Worm (Caenorhabditis elegans) whole organism, L2 larva: ENCODE measurements around the gene arrd-28.

ENCODE experiments used
- R02D3.7 ChIP-seq: fragments of 150-350 bp; optimal IDR thresholded peaks from 2 replicates; lab custom pipeline; 2014; ENCODE audit warnings: missing biosample characterization, missing genetic modification characterization
- ZK546.5 ChIP-seq: sonication (generic microtip); optimal IDR thresholded peaks from 2 replicates; lab custom pipeline; 2017; ENCODE audit warnings: missing biosample characterization, missing genetic modification characterization
- aly-2 ChIP-seq: fragments of 150-350 bp; optimal IDR thresholded peaks from 2 replicates; lab custom pipeline; 2014; ENCODE audit warnings: missing biosample characterization, missing genetic modification characterization
- ama-1 ChIP-seq: fragments of 150-350 bp; optimal IDR thresholded peaks from 2 replicates; lab custom pipeline; 2018; ENCODE audit warnings: inconsistent platforms
- blmp-1 ChIP-seq: sonication (generic microtip); optimal IDR thresholded peaks from 2 replicates; lab custom pipeline; 2017; ENCODE audit warnings: missing genetic modification characterization, mild to moderate bottlenecking, missing compliant biosample characterization, antibody characterized with exemption, moderate library complexity; ENCODE audit not compliant: insufficient read depth
- egl-27 ChIP-seq: sonication (generic microtip); optimal IDR thresholded peaks from 3 replicates; lab custom pipeline; 2017; ENCODE audit warnings: missing biosample characterization, missing genetic modification reagents, missing genetic modification characterization
- mdl-1 ChIP-seq, 2 experiments: fragments of 150-350 bp in 1 of 2; sonication (generic microtip) in 1 of 2; optimal IDR thresholded peaks; 2 replicates each; lab custom pipeline; 2017; ENCODE audit warnings: missing biosample characterization in 2 of 2, missing genetic modification characterization in 2 of 2
- unc-39 ChIP-seq: fragments of 150-350 bp; optimal IDR thresholded peaks from 2 replicates; lab custom pipeline; 2014; ENCODE audit warnings: missing biosample characterization, missing genetic modification characterization
- unc-62 ChIP-seq: fragments of 150-350 bp; optimal IDR thresholded peaks from 2 replicates; lab custom pipeline; 2014; ENCODE audit warnings: missing biosample characterization, missing genetic modification reagents, missing genetic modification characterization
- zag-1 ChIP-seq: fragments of 150-350 bp; optimal IDR thresholded peaks from 2 replicates; lab custom pipeline; 2014; ENCODE audit warnings: missing biosample characterization, missing genetic modification characterization
- ztf-1 ChIP-seq: fragments of 200-800 bp; sonication (Bioruptor generic); conservative IDR thresholded peaks from 2 replicates; pipeline ENCODE4 v1.3.6; 2022; ENCODE audit warnings: missing genetic modification characterization, missing compliant biosample characterization
- ztf-4 ChIP-seq: fragments of 150-350 bp; optimal IDR thresholded peaks from 2 replicates; lab custom pipeline; 2014; ENCODE audit warnings: missing biosample characterization, missing genetic modification characterization

ce11 chrX:10146592-10146991 is 37.2 kb upstream of the arrd-28 start, which contains the start of gene unc-115:
- TF ChIP-seq ztf-4 (tag; lab: Kevin White, UChicago) (peak; percentile 38), R02D3.7 (tag; lab: Kevin White, UChicago) (no peak), aly-2 (tag; lab: Kevin White, UChicago) (no peak), unc-62 (GFP tag; lab: Kevin White, UChicago) (peak; percentile 55), ama-1 (no peak), ZK546.5 (no peak), blmp-1 (tag; lab: Kevin White, UChicago) (peak; percentile 76), zag-1 (tag; lab: Kevin White, UChicago) (peak; percentile 90), ztf-1 (GFP tag; lab: Robert Waterston, UW) (no peak), mdl-1 (tag; optimal IDR thresholded peaks at IDR 0.05; lab: Kevin White, UChicago) (peak; percentile 63 to 79), egl-27 (peak; percentile 89), unc-39 (tag; lab: Kevin White, UChicago) (peak; percentile 50)
